Worm (Caenorhabditis elegans) whole organism, L1 larva: ENCODE data around the gene T22F7.3.
A peak's percentile ranks its signal among the peaks of the same experiment; 100 is the strongest.

Experiments used
- C16A3.4 ChIP-seq: fragments of 150-350 bp; optimal IDR thresholded peaks from 2 replicates; lab custom pipeline; 2014; ENCODE audit warnings: missing biosample characterization, missing genetic modification characterization
- Y116A8C.19 ChIP-seq: sonication (generic microtip); optimal IDR thresholded peaks from 2 replicates; lab custom pipeline; 2016; ENCODE audit warnings: missing compliant biosample characterization, missing genetic modification characterization, borderline replicate concordance
- aly-2 ChIP-seq: fragments of 150-350 bp; optimal IDR thresholded peaks from 2 replicates; lab custom pipeline; 2014; ENCODE audit warnings: missing biosample characterization, missing genetic modification characterization
- blmp-1 ChIP-seq: fragments of 150-350 bp; optimal IDR thresholded peaks from 2 replicates; lab custom pipeline; 2014; ENCODE audit warnings: missing biosample characterization, missing genetic modification characterization
- ceh-8 ChIP-seq: fragments of 200-800 bp; sonication (Bioruptor generic); optimal IDR thresholded peaks from 2 replicates; lab custom pipeline; 2018; ENCODE audit warnings: mild to moderate bottlenecking, missing genetic modification characterization, moderate library complexity, missing compliant biosample characterization
- ceh-82 ChIP-seq, 3 experiments: fragments of 150-350 bp in 1 of 3; sonication (generic microtip) in 2 of 3; optimal IDR thresholded peaks; 2 replicates each; lab custom pipeline; 2014 to 2017; ENCODE audit warnings: missing biosample characterization in 3 of 3, missing genetic modification characterization in 3 of 3
- ces-1 ChIP-seq: fragments of 150-350 bp; optimal IDR thresholded peaks from 2 replicates; lab custom pipeline; 2014; ENCODE audit warnings: missing biosample characterization, missing genetic modification reagents, missing genetic modification characterization
- dpl-1 ChIP-seq, 3 experiments: fragments of 150-350 bp in 2 of 3; sonication (generic microtip) in 1 of 3; optimal IDR thresholded peaks; 2 replicates each; lab custom pipeline; 2014 to 2017; ENCODE audit warnings: missing biosample characterization in 3 of 3, missing genetic modification characterization in 3 of 3, missing genetic modification reagents in 3 of 3
- dsc-1 ChIP-seq: sonication (generic microtip); optimal IDR thresholded peaks from 2 replicates; lab custom pipeline; 2016; ENCODE audit warnings: mild to moderate bottlenecking, missing genetic modification characterization, missing compliant biosample characterization
- efl-1 ChIP-seq, 4 experiments: fragments of 150-350 bp; optimal IDR thresholded peaks in 3 of 4; peaks in 1 of 4; 1 replicate in 1 of 4; 2 replicates in 3 of 4; lab custom pipeline; 2014; ENCODE audit warnings: missing biosample characterization in 2 of 4, missing genetic modification characterization in 2 of 4, missing genetic modification reagents in 2 of 4
- egl-27 ChIP-seq, 2 experiments: fragments of 150-350 bp in 1 of 2; sonication (generic microtip); optimal IDR thresholded peaks; 3 replicates each; lab custom pipeline; 2017 to 2018; ENCODE audit warnings: missing biosample characterization in 2 of 2, missing genetic modification characterization in 2 of 2, missing genetic modification reagents in 2 of 2
- elt-2 ChIP-seq: sonication (generic microtip); optimal IDR thresholded peaks from 2 replicates; lab custom pipeline; 2016; ENCODE audit warnings: missing genetic modification characterization, mild to moderate bottlenecking, inconsistent platforms, missing compliant biosample characterization, missing genetic modification reagents
- elt-3 ChIP-seq, 6 experiments: fragments of 150-350 bp in 1 of 6; sonication (generic microtip); optimal IDR thresholded peaks; 2 replicates each; lab custom pipeline; 2017 to 2018; ENCODE audit warnings: missing biosample characterization in 6 of 6, missing genetic modification characterization in 6 of 6, inconsistent platforms in 1 of 6
- fkh-4 ChIP-seq: sonication (generic microtip); optimal IDR thresholded peaks from 2 replicates; lab custom pipeline; 2016; ENCODE audit warnings: missing compliant biosample characterization, missing genetic modification characterization, borderline replicate concordance
- grh-1 ChIP-seq: fragments of 200-800 bp; sonication (Bioruptor generic); IDR thresholded peaks from 2 replicates; pipeline ENCODE4 v1.3.6; 2022; ENCODE audit warnings: missing genetic modification reagents, missing genetic modification characterization, missing compliant biosample characterization
- hlh-17 ChIP-seq: fragments of 200-800 bp; sonication (Bioruptor generic); optimal IDR thresholded peaks from 2 replicates; lab custom pipeline; 2018; ENCODE audit warnings: missing genetic modification characterization, mild to moderate bottlenecking, missing compliant biosample characterization, moderate library complexity, borderline replicate concordance
- hlh-4 ChIP-seq: sonication (generic microtip); optimal IDR thresholded peaks from 2 replicates; lab custom pipeline; 2016; ENCODE audit warnings: mild to moderate bottlenecking, missing genetic modification characterization, missing compliant biosample characterization
- hpl-2 ChIP-seq: fragments of 150-350 bp; optimal IDR thresholded peaks from 2 replicates; lab custom pipeline; 2014; ENCODE audit warnings: missing biosample characterization, missing genetic modification reagents, missing genetic modification characterization
- irx-1 ChIP-seq: sonication (generic microtip); optimal IDR thresholded peaks from 2 replicates; lab custom pipeline; 2016; ENCODE audit warnings: missing genetic modification characterization, missing compliant biosample characterization
- jun-1 ChIP-seq: fragments of 150-350 bp; optimal IDR thresholded peaks from 2 replicates; lab custom pipeline; 2014; ENCODE audit warnings: missing biosample characterization, missing genetic modification reagents, missing genetic modification characterization
- lin-15B ChIP-seq: fragments of 150-350 bp; sonication (generic microtip); optimal IDR thresholded peaks from 3 replicates; lab custom pipeline; 2014; ENCODE audit warnings: missing biosample characterization, missing genetic modification characterization
- lin-35 ChIP-seq, 2 experiments: fragments of 150-350 bp; optimal IDR thresholded peaks; 2 replicates each; lab custom pipeline; 2014; ENCODE audit warnings: missing biosample characterization in 2 of 2, missing genetic modification characterization in 2 of 2, missing genetic modification reagents in 2 of 2
- lsy-2 ChIP-seq, 2 experiments: fragments of 150-350 bp; optimal IDR thresholded peaks; 2 replicates each; lab custom pipeline; 2014; ENCODE audit warnings: missing biosample characterization in 2 of 2, missing genetic modification characterization in 2 of 2
- mab-9 ChIP-seq: fragments of 200-800 bp; sonication (Bioruptor generic); IDR thresholded peaks from 2 replicates; pipeline ENCODE4 v1.3.6; 2022; ENCODE audit warnings: missing genetic modification reagents, missing genetic modification characterization, missing compliant biosample characterization
- mep-1 ChIP-seq: fragments of 150-350 bp; optimal IDR thresholded peaks from 2 replicates; lab custom pipeline; 2014; ENCODE audit warnings: missing biosample characterization, missing genetic modification characterization
- nhr-11 ChIP-seq: fragments of 150-350 bp; optimal IDR thresholded peaks from 2 replicates; lab custom pipeline; 2014; ENCODE audit warnings: missing biosample characterization, missing genetic modification characterization
- nhr-19 ChIP-seq: fragments of 200-800 bp; sonication (Bioruptor generic); conservative IDR thresholded peaks from 2 replicates; pipeline ENCODE4 v1.3.6; 2022; ENCODE audit warnings: missing genetic modification characterization, missing compliant biosample characterization
- nhr-20 ChIP-seq: sonication (generic microtip); optimal IDR thresholded peaks from 2 replicates; lab custom pipeline; 2016; ENCODE audit warnings: mild to moderate bottlenecking, missing genetic modification characterization, missing compliant biosample characterization
- nhr-237 ChIP-seq: fragments of 150-350 bp; optimal IDR thresholded peaks from 2 replicates; lab custom pipeline; 2014; ENCODE audit warnings: missing biosample characterization, missing genetic modification characterization
- nhr-28 ChIP-seq: fragments of 150-350 bp; optimal IDR thresholded peaks from 2 replicates; lab custom pipeline; 2014; ENCODE audit warnings: missing biosample characterization, missing genetic modification characterization
- nhr-71 ChIP-seq: sonication (generic microtip); optimal IDR thresholded peaks from 2 replicates; lab custom pipeline; 2016; ENCODE audit warnings: mild to moderate bottlenecking, missing genetic modification characterization, moderate library complexity, missing compliant biosample characterization
- nhr-77 ChIP-seq: fragments of 150-350 bp; optimal IDR thresholded peaks from 2 replicates; lab custom pipeline; 2014; ENCODE audit warnings: missing biosample characterization, missing genetic modification characterization
- nhr-84 ChIP-seq: sonication (generic microtip); optimal IDR thresholded peaks from 2 replicates; lab custom pipeline; 2017; ENCODE audit warnings: missing biosample characterization, missing genetic modification characterization
- pag-3 ChIP-seq: sonication (generic microtip); optimal IDR thresholded peaks from 2 replicates; lab custom pipeline; 2017; ENCODE audit warnings: missing genetic modification characterization, mild to moderate bottlenecking, missing compliant biosample characterization, antibody characterized with exemption, borderline replicate concordance; ENCODE audit not compliant: insufficient read depth
- pqm-1 ChIP-seq: sonication (generic microtip); optimal IDR thresholded peaks from 3 replicates; lab custom pipeline; 2017; ENCODE audit warnings: missing biosample characterization, missing genetic modification characterization
- snpc-4 ChIP-seq: fragments of 150-350 bp; optimal IDR thresholded peaks from 2 replicates; lab custom pipeline; 2014; ENCODE audit warnings: missing biosample characterization, missing genetic modification characterization
- sptf-1 ChIP-seq: fragments of 150-350 bp; optimal IDR thresholded peaks from 2 replicates; lab custom pipeline; 2014; ENCODE audit warnings: missing biosample characterization, missing genetic modification characterization
- sup-37 ChIP-seq: fragments of 200-800 bp; sonication (Bioruptor generic); optimal IDR thresholded peaks from 2 replicates; lab custom pipeline; 2018; ENCODE audit warnings: mild to moderate bottlenecking, missing genetic modification characterization, missing compliant biosample characterization
- unc-130 ChIP-seq: fragments of 150-350 bp; optimal IDR thresholded peaks from 2 replicates; lab custom pipeline; 2017; ENCODE audit warnings: missing biosample characterization, missing genetic modification characterization, inconsistent platforms
- unc-86 ChIP-seq: sonication (generic microtip); optimal IDR thresholded peaks from 2 replicates; lab custom pipeline; 2016; ENCODE audit warnings: missing genetic modification characterization, missing compliant biosample characterization
- unc-98 ChIP-seq: fragments of 200-800 bp; sonication (Bioruptor generic); IDR thresholded peaks from 2 replicates; pipeline ENCODE4 v1.3.6; 2022; ENCODE audit warnings: missing genetic modification characterization, missing compliant biosample characterization
- zip-4 ChIP-seq: fragments of 200-800 bp; sonication (Bioruptor generic); optimal IDR thresholded peaks from 2 replicates; lab custom pipeline; 2018; ENCODE audit warnings: mild to moderate bottlenecking, missing genetic modification characterization, moderate library complexity, missing compliant biosample characterization

T22F7.3 gene

ce11 chrIII:482739-483138, 41.1 kb downstream of the T22F7.3 start (continued):
- TF ChIP-seq lsy-2 (tag; optimal IDR thresholded peaks at IDR 0.05; lab: Kevin White, UChicago) (peak in 1 of 2 experiments; percentile 55), fkh-4 (tag; lab: Kevin White, UChicago) (peak; percentile 80), nhr-71 (tag; lab: Kevin White, UChicago) (peak; percentile 83)

DNA sequence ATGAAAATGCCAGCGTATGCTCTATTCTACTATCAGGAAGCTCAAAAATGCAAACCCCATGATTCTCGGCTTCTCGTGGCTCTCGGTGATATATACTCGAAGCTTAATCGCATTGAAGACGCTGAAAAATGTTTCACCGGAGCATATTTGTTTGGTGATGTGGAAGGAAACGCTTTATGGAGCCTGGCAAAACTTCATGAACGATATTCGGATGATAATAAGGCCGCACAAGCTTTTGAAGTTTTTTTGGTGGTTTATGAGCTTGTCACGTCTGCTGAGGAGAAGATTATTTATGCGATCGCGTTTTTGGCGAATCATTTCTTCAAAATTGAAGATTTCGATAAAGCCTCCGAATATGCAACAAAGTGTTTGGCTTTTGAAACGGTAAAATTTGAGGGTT, 42.6 kb downstream of the T22F7.3 start:
- no peak for TF ChIP-seq nhr-20
- no peak for TF ChIP-seq lin-15B
- no peak for TF ChIP-seq hlh-4 (tag; lab: Kevin White, UChicago)
- TF ChIP-seq jun-1 (tag; lab: Kevin White, UChicago), result no peak
- TF ChIP-seq blmp-1, result no peak
- TF ChIP-seq nhr-237 (tag; lab: Kevin White, UChicago), result no peak
- no peak for TF ChIP-seq nhr-28 (tag; lab: Kevin White, UChicago)
- TF ChIP-seq ces-1 (GFP tag; lab: Kevin White, UChicago), result no peak
- no peak for TF ChIP-seq Y116A8C.19
- TF ChIP-seq ceh-82 (tag; optimal IDR thresholded peaks at IDR 0.05; lab: Kevin White, UChicago), result no peak
- TF ChIP-seq hpl-2 (GFP tag; lab: Kevin White, UChicago), result no peak
- TF ChIP-seq unc-130 (tag; lab: Kevin White, UChicago), result no peak
- no peak for TF ChIP-seq mep-1 (tag; lab: Kevin White, UChicago)

DNA sequence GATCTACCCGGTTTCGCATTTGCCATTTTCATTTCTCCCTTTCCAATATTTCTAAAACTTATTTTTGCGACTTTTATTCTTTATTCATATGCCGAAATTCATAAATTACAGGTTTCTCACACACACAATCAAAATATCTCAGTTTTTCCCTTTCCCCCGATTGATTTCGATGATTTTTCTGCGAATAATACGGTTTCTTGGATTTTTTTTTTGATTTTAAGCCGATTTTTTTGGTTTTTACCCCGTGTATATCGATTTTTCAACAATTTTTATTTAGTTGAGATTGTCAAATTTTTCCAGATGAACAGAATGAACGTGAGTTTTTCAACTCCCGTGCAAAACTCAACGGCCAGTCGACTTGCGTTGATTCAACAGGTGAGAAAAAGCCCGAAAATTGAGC, 48.7 kb downstream of the T22F7.3 start, which contains the start of gene mat-3:
Gene mat-3 (plus strand): TSS at position 301 of the 400 bp plus-strand sequence.
- TF ChIP-seq unc-98 (GFP tag; lab: Robert Waterston, UW) (no peak), nhr-71 (tag; lab: Kevin White, UChicago) (no peak), mab-9 (GFP tag; lab: Robert Waterston, UW) (no peak), nhr-84 (no peak), nhr-20 (no peak), elt-3 (tag; optimal IDR thresholded peaks at IDR 0.05; lab: Kevin White, UChicago) (no peak), hlh-17 (GFP tag; lab: Kevin White, UChicago) (no peak), elt-2 (tag; lab: Kevin White, UChicago) (no peak), nhr-19 (GFP tag; lab: Robert Waterston, UW) (no peak), sup-37 (GFP tag; lab: Kevin White, UChicago) (no peak), unc-86 (no peak), sptf-1 (tag; lab: Kevin White, UChicago) (no peak), dsc-1 (tag; lab: Kevin White, UChicago) (no peak)
- TF ChIP-seq, all 84 proteins: peak for 0

ce11 chrIII:471644-472401, 52.0 kb downstream of the T22F7.3 start, which contains the start of the genes magu-1 and nemp-1:
magu-1 (minus strand) TSS chrIII:471702.
nemp-1 (plus strand) TSS chrIII:472317.
- TF ChIP-seq hlh-17 (GFP tag; lab: Kevin White, UChicago) (no peak), nhr-237 (tag; lab: Kevin White, UChicago) (no peak), snpc-4 (tag; lab: Kevin White, UChicago) (no peak), pqm-1 (tag; lab: Kevin White, UChicago) (no peak), irx-1 (tag; lab: Kevin White, UChicago) (no peak), C16A3.4 (no peak), nhr-77 (tag; lab: Kevin White, UChicago) (no peak), zip-4 (GFP tag; lab: Kevin White, UChicago) (no peak), efl-1 (optimal IDR thresholded peaks at IDR 0.05; lab: Kevin White, UChicago) (peak; percentile 64 to 70), efl-1 (GFP tag; optimal IDR thresholded peaks at IDR 0.05 in 1 of 2; lab: Kevin White, UChicago) (peak; percentile 62 to 91), sup-37 (GFP tag; lab: Kevin White, UChicago) (no peak), lin-35 (GFP tag; optimal IDR thresholded peaks at IDR 0.05; lab: Kevin White, UChicago) (peak in 1 of 2 experiments; percentile 53), grh-1 (GFP tag; lab: Robert Waterston, UW) (no peak), nhr-28 (tag; lab: Kevin White, UChicago) (no peak), pag-3 (tag; lab: Kevin White, UChicago) (no peak), egl-27 (tag; optimal IDR thresholded peaks at IDR 0.05; lab: Kevin White, UChicago) (no peak), lsy-2 (tag; optimal IDR thresholded peaks at IDR 0.05; lab: Kevin White, UChicago) (peak in 1 of 2 experiments; percentile 30), aly-2 (no peak), dpl-1 (GFP tag; optimal IDR thresholded peaks at IDR 0.05; lab: Kevin White, UChicago) (peak; percentile 29 to 44 (median 40)), unc-86 (no peak), unc-130 (tag; lab: Kevin White, UChicago) (no peak), hpl-2 (GFP tag; lab: Kevin White, UChicago) (no peak), ceh-8 (no peak), nhr-19 (GFP tag; lab: Robert Waterston, UW) (no peak), nhr-11 (tag; lab: Kevin White, UChicago) (no peak)
